Fruit fly (Drosophila melanogaster): ENCODE measurements around the gene Ugt302C1.

Gene Ugt302C1

DNA sequence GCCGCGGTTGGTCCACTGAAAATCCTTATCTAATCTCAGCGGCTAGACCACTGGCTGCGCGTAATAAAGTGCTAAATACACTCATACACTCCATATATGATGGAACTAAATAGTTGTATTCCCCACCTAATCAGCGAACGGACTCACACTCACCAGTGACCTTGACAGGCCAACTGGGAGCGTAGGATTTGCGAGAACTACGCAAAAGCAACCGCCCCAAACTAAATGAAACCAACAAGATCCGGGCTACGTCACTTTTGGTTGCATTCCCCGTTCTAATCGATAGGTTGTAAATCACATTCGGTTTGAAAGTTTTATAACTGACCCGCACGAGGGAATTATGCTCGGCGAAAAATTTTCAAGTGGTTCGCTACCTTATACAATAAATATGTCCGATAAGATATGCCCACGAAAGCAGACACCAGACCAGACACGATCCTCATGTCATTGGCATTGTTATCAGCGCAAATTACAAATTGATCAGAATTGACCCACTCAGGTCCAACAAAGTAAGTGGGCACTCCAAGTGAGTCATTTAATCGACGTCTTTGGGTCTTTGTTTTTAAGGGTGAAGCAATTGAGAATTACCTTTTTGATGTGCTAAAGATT is 42.4 kb downstream of the Ugt302C1 start (continued):
- TF ChIP-seq abd-A (tag; optimal IDR thresholded peaks at IDR 0.05) (no peak), slbo (GFP tag; IDR thresholded peaks at IDR 0.05) (no peak), CG30020 (tag; optimal IDR thresholded peaks at IDR 0.05) (no peak), Mrtf (GFP tag; IDR thresholded peaks at IDR 0.05) (no peak), CG6765 (GFP tag; optimal IDR thresholded peaks at IDR 0.05) (peak; percentile 12), bbx (GFP tag; IDR thresholded peaks at IDR 0.05; ENCODE audit: partially characterized antibody) (no peak), onecut (GFP tag; IDR thresholded peaks at IDR 0.05) (no peak), Dp (GFP tag; optimal IDR thresholded peaks at IDR 0.05) (no peak)

DNA sequence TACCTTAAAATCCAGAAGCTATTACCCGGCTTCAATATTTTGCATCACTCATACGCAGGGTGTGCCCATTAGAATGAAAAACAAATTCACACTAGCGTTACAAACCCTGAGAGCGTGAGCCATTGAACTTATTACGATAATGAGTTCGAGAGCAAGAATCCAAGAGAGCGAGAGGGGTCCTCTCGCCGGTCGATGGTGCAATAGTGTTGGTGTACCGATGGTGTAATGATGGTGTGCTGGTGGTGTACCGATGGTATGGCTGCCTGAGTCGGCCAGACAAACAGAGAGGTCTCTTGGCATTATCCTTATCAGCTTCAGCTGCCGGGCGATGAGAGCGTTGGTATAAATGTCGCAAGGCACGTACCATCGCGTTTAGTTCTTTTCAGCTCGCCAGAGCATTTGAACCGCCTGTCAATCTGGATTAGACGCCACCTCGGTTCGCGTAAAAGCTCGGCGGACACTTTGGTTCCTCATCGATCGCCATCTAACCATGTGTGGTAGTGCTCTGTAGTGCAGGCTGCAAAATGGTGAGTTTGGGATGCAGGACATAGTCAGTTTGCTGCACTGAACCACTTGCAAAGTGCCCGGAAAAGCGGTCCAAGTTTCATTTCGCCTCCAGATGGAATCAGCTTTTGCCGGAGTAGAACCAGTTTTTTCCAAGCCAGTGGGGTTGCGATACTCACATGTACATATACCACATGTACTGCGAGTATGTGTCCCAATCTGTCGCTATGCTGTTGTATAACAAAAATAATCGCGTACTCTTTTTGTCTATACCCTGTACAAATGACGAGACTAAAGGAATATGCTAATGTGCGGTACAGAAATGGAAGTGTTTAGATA is 43.4 kb downstream of the Ugt302C1 start:
- TF ChIP-seq Ets65A (GFP tag) (peak; percentile 25), Doc3 (GFP tag; IDR thresholded peaks at IDR 0.05; ENCODE audit: partially characterized antibody) (no peak), Sox100B (GFP tag; optimal IDR thresholded peaks at IDR 0.05) (peak; percentile 30), chinmo (GFP tag; IDR thresholded peaks at IDR 0.05; ENCODE audit: partially characterized antibody) (0 out of 4 replicates have a peak, but pooled peaks have one; percentile 34), unc-4 (GFP tag; IDR thresholded peaks at IDR 0.05; ENCODE audit: partially characterized antibody) (0 out of 2 replicates have a peak, but pooled peaks have one; percentile 15), CG6791 (GFP tag; IDR thresholded peaks at IDR 0.05; ENCODE audit: partially characterized antibody) (no peak), E2f1 (GFP tag; IDR thresholded peaks at IDR 0.05) (no peak), nom (GFP tag; optimal IDR thresholded peaks at IDR 0.05) (peak; percentile 1), wek (GFP tag; optimal IDR thresholded peaks at IDR 0.05) (peak; percentile 9), CG6254 (GFP tag; optimal IDR thresholded peaks at IDR 0.05) (no peak), CG10543 (GFP tag; optimal IDR thresholded peaks at IDR 0.05) (peak; percentile 30), CG17829 (tag; optimal IDR thresholded peaks at IDR 0.05) (peak; percentile 14), CG7372 (GFP tag; IDR thresholded peaks at IDR 0.05) (peak; percentile 42; the same call in 1 of the 2 replicates), zen2 (GFP tag; IDR thresholded peaks at IDR 0.05; ENCODE audit: partially characterized antibody) (no peak), CG17385 (GFP tag; optimal IDR thresholded peaks at IDR 0.05) (peak; percentile 41), Dip2 (GFP tag; IDR thresholded peaks at IDR 0.05) (no peak), cg (GFP tag; optimal IDR thresholded peaks at IDR 0.05) (peak; percentile 43), CG34422 (GFP tag; IDR thresholded peaks at IDR 0.05) (peak; percentile 13; the same call in 1 of the 3 replicates), Jarid2 (GFP tag; optimal IDR thresholded peaks at IDR 0.05) (peak; percentile 35), sqz (GFP tag; optimal IDR thresholded peaks at IDR 0.05) (no peak), Vsx1 (GFP tag; optimal IDR thresholded peaks at IDR 0.05) (peak; percentile 41), CG10431 (GFP tag; optimal IDR thresholded peaks at IDR 0.05) (no peak), sug (tag; optimal IDR thresholded peaks at IDR 0.05) (peak; percentile 85), CG34376 (GFP tag; optimal IDR thresholded peaks at IDR 0.05) (peak; percentile 63), ATbp (GFP tag; optimal IDR thresholded peaks at IDR 0.05) (peak; percentile 46), CG1529 (GFP tag; optimal IDR thresholded peaks at IDR 0.05) (peak; percentile 27), CG8765 (GFP tag; IDR thresholded peaks at IDR 0.05) (no peak), stc (GFP tag; IDR thresholded peaks at IDR 0.05) (0 out of 2 replicates have a peak, but pooled peaks have one; percentile 16), CG11247 (GFP tag; IDR thresholded peaks at IDR 0.05) (0 out of 2 replicates have a peak, but pooled peaks have one; percentile 23), Trl (optimal IDR thresholded peaks at IDR 0.05) (peak; percentile 41 to 84), Trl (GFP tag; optimal IDR thresholded peaks at IDR 0.05) (no peak), Pdp1 (GFP tag; optimal IDR thresholded peaks at IDR 0.05) (peak in 1 of 2 experiments; percentile 98), Med (GFP tag) (peak; percentile 57), mirr (GFP tag; optimal IDR thresholded peaks at IDR 0.05) (peak; percentile 65), ewg (GFP tag; optimal IDR thresholded peaks at IDR 0.05) (peak; percentile 16), pita (GFP tag; optimal IDR thresholded peaks at IDR 0.05) (no peak), Rfx (GFP tag; IDR thresholded peaks at IDR 0.05) (no peak), Nf-YC (tag; optimal IDR thresholded peaks at IDR 0.05) (no peak)
